Worm (Caenorhabditis elegans) whole organism, L4/young adult: ENCODE measurements around the gene scl-26.

Experiments
- W03F9.2 ChIP-seq: fragments of 150-350 bp; optimal IDR thresholded peaks from 2 replicates; lab custom pipeline; 2014; ENCODE audit warnings: missing biosample characterization, missing genetic modification characterization
- dao-5 ChIP-seq: sonication (generic microtip); optimal IDR thresholded peaks from 2 replicates; lab custom pipeline; 2016; ENCODE audit warnings: missing genotype, missing genetic modification characterization, moderate library complexity, missing compliant biosample characterization
- him-1 ChIP-seq: sonication (generic microtip); optimal IDR thresholded peaks from 2 replicates; lab custom pipeline; 2016; ENCODE audit warnings: missing genotype, missing genetic modification reagents, missing genetic modification characterization, missing compliant biosample characterization

scl-26 gene

DNA sequence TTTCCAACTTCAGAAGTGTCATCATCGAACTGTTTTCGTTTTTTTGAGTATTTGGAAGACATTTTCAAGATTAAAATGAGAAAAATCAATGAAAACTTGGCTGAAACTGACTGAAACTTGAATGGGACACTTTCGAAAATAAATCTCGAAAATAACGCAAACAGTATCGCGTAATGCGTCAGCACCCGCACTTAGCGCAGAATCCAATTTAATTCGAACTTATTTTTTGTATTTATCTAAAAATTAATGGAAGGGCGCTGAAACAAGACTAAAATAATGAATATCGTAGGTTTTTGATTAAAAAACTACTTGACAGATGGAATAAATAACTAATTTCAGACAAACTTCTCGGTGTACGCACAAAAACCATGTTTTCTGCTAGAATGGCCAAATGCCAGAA, 25.8 kb downstream of the scl-26 start, which contains the start of the genes snu-66 and ints-9:
TSS of gene snu-66 (minus strand) at position 108 of the 400 bp plus-strand sequence.
TSS of gene ints-9 (plus strand) at position 240 of the 400 bp plus-strand sequence.
- no peak for TF ChIP-seq W03F9.2 (tag; lab: Kevin White, UChicago)
- no peak for TF ChIP-seq him-1 (tag; lab: Kevin White, UChicago)
- TF ChIP-seq dao-5 (tag; lab: Kevin White, UChicago) = no peak

DNA sequence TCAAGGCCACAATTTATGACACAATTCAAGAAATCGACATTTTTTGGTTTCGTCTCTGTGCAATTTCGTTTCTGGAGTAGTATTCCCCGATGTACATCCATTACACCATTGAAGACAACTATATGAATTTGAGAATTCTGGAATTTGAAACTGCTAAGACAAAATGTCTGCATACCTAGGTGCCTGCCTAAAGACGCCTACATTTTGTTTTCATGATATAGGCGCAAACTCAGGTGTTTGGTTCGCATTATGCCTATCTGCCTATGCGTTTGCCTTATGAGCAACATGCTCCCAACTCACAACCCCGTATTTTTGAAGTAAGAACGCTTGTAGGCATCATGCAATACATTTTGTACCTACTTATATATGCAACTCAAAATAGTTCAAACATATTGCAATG, 30.4 kb downstream of the scl-26 start, which contains the start of gene F19F10.14:
TSS of gene F19F10.14 (minus strand) at position 101 of the 400 bp plus-strand sequence.
- TF ChIP-seq W03F9.2 (tag; lab: Kevin White, UChicago) (no peak), dao-5 (tag; lab: Kevin White, UChicago) (no peak), him-1 (tag; lab: Kevin White, UChicago) (no peak)

DNA sequence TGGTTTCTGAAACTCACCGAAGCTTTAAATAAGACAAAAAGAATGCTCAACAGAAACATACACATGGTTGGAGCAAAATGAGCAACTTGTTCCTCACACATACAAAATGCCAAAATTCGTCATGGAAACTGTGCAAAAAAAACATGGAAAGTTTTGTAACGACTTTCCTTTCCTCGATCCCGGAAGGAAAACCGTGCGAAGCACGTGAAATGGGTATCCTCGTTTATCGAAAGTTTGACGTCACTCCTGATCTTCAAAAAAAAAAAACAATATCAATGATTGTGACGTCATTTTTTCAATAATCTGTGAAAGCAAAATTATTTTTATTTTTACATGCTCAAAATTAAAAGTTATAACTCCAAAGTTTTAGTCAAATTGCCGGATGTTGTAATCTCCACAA, 31.1 kb downstream of the scl-26 start, which contains the start of gene clec-212:
TSS of gene clec-212 (minus strand) at position 101 of the 400 bp plus-strand sequence.
- TF ChIP-seq dao-5 (tag; lab: Kevin White, UChicago) = no peak
- no peak for TF ChIP-seq him-1 (tag; lab: Kevin White, UChicago)
- TF ChIP-seq W03F9.2 (tag; lab: Kevin White, UChicago) = no peak

DNA sequence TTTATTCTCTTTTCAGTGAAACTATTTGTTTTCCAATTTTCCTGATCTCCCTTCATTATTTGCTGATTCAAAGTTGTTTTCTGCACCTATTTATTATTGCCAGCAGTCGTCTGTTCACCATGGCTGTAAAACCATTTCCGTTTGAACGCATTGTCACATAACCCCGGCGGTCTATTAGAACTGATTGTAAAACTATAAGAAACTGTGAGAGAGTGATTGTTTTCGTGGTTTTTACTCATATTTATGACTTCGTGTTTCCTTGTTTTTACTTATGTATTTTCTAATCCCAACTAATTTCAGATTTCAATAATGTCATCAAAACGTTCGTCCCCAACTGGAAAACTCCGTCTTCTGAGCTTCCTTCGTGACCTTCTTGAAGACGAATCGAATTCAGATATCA, 38.4 kb downstream of the scl-26 start, which contains the start of gene F19F10.1:
TSS of gene F19F10.1 (plus strand) at position 301 of the 400 bp plus-strand sequence.
- TF ChIP-seq him-1 (tag; lab: Kevin White, UChicago) (no peak), W03F9.2 (tag; lab: Kevin White, UChicago) (no peak)

DNA sequence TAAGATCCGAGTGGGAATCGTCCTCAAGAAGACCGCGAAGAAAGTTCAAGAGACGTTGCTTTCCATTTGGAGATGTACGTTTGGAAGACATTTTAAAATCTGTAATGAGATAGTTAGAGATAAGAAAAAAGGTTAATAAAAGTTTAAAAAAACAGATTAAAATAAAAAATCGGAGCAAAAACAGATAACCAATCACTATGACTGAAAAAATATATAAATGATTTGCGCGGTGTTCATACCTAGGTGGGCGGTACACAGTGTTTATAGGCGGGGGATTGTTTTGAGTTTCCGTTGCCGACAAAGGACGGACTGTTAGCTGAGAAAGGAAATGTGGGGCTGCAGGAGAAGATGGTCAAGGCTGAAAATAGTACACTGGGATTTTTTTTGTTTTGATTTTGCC, 42.6 kb downstream of the scl-26 start, which contains the start of gene ets-7:
TSS of gene ets-7 (minus strand) at position 101 of the 400 bp plus-strand sequence.
- no peak for TF ChIP-seq dao-5 (tag; lab: Kevin White, UChicago)
- no peak for TF ChIP-seq W03F9.2 (tag; lab: Kevin White, UChicago)
- no peak for TF ChIP-seq him-1 (tag; lab: Kevin White, UChicago)

DNA sequence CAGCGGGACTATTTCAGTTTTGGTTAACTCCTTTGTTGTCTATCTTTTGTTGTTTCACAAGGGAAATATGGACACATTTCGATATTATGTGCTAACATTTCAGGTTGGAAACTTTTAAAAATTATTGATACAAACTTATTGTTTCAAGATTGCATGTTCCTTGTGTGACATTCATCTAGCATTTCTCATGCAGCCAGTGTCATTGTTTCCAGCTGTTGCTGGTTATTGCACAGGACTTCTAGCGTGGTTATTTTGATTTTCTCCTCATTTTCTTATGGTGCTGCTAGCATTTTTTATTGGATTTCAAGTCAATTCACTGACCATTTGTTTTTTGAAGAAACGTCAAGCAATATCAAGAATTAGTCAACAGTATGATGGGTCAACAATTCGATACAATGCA, 45.5 kb downstream of the scl-26 start:
- TF ChIP-seq dao-5 (tag; lab: Kevin White, UChicago) = no peak
- no peak for TF ChIP-seq him-1 (tag; lab: Kevin White, UChicago)
- no peak for TF ChIP-seq W03F9.2 (tag; lab: Kevin White, UChicago)

DNA sequence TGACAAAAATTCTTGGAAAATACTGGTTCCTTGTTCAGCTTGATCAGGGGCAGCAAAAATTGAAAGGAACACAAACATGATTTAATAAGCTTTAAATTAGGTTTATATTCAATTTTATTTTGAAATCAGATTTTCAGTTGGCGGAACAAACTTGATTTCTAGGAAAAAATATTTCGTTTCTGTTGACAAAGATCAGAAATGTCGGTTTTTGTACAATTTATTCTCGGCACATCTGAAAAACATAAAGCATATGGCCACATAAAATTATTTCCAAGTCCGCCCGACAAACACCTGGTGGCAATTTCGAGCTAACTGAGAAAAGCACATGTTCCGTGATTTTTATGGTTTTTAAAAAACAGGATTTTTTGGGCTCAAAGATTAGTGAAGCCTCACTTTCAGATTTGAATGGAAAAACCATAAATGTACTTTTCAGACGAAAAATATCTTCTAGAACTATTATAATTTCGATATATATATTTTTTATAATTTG, 47.4 kb downstream of the scl-26 start, which contains the start of gene ttr-10:
TSS of gene ttr-10 (minus strand) at position 51 of the 490 bp plus-strand sequence.
- TF ChIP-seq him-1 (tag; lab: Kevin White, UChicago) = no peak
- TF ChIP-seq W03F9.2 (tag; lab: Kevin White, UChicago) = no peak
- TF ChIP-seq dao-5 (tag; lab: Kevin White, UChicago) = no peak

DNA sequence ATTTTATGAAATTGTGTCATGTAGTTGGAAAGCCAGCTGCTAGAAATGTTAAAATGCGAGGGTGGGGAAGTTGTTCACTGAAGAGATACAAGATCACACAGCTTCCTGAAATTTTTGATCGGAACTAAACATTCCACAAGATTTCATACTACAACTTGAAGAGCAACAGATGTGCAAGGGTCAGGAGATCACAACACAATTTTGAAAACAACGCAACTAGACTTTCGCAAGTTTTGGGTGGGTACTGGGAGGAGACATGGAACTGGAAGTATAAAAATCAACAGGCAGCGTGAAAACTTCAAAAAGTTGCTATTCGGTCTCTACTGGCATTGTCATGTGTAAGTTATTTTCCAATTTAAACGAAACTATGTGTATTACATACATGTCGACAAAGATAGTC, 49.5 kb downstream of the scl-26 start, which contains the start of gene F19F10.3:
TSS of gene F19F10.3 (plus strand) at position 301 of the 400 bp plus-strand sequence.
- TF ChIP-seq dao-5 (tag; lab: Kevin White, UChicago) = no peak
- no peak for TF ChIP-seq him-1 (tag; lab: Kevin White, UChicago)
- no peak for TF ChIP-seq W03F9.2 (tag; lab: Kevin White, UChicago)
